Worm (Caenorhabditis elegans) whole organism, young adult: ENCODE results near the gene rpl-5.

Experiments used
- B0019.2 ChIP-seq: fragments of 200-800 bp; sonication (Bioruptor generic); conservative IDR thresholded peaks from 2 replicates; pipeline ENCODE4 v1.3.6; 2022; ENCODE audit warnings: missing genetic modification reagents, missing genetic modification characterization, missing compliant biosample characterization
- B0035.1 ChIP-seq: sonication (generic microtip); optimal IDR thresholded peaks from 2 replicates; lab custom pipeline; 2016; ENCODE audit warnings: missing genetic modification characterization, mild to moderate bottlenecking, missing compliant biosample characterization, missing genotype, missing genetic modification reagents
- F10E7.11 ChIP-seq: sonication (generic microtip); optimal IDR thresholded peaks from 2 replicates; lab custom pipeline; 2017; ENCODE audit warnings: mild to moderate bottlenecking, missing genetic modification characterization, moderate library complexity, missing compliant biosample characterization
- F22D6.2 ChIP-seq: sonication (generic microtip); optimal IDR thresholded peaks from 2 replicates; lab custom pipeline; 2016; ENCODE audit warnings: mild to moderate bottlenecking, missing genetic modification characterization, missing compliant biosample characterization
- F33H1.4 ChIP-seq: fragments of 200-800 bp; sonication (Bioruptor generic); IDR thresholded peaks from 2 replicates; pipeline ENCODE4 v1.3.6; 2022; ENCODE audit warnings: missing genetic modification reagents, missing genetic modification characterization, missing compliant biosample characterization
- F37B4.10 ChIP-seq: fragments of 200-800 bp; sonication (Bioruptor generic); IDR thresholded peaks from 2 replicates; pipeline ENCODE4 v1.3.6; 2022; ENCODE audit warnings: missing genetic modification characterization, missing compliant biosample characterization
- F52B5.7 ChIP-seq: sonication (generic microtip); optimal IDR thresholded peaks from 2 replicates; lab custom pipeline; 2016; ENCODE audit warnings: mild to moderate bottlenecking, missing genetic modification characterization, missing compliant biosample characterization
- K11D2.4 ChIP-seq: fragments of 200-800 bp; sonication (Bioruptor generic); IDR thresholded peaks from 2 replicates; pipeline ENCODE4 v1.3.6; 2022; ENCODE audit warnings: missing genetic modification reagents, missing genetic modification characterization, missing compliant biosample characterization
- K12H6.12 ChIP-seq: fragments of 200-800 bp; sonication (Bioruptor generic); optimal IDR thresholded peaks from 2 replicates; lab custom pipeline; 2018; ENCODE audit warnings: mild to moderate bottlenecking, missing genetic modification characterization, missing compliant biosample characterization
- T26A5.8 ChIP-seq: sonication (generic microtip); optimal IDR thresholded peaks from 2 replicates; lab custom pipeline; 2016; ENCODE audit warnings: missing genetic modification characterization, missing compliant biosample characterization
- Y53F4B.3 ChIP-seq: fragments of 200-800 bp; sonication (Bioruptor generic); IDR thresholded peaks from 2 replicates; pipeline ENCODE4 v1.3.6; 2022; ENCODE audit warnings: missing genetic modification reagents, missing genetic modification characterization, missing compliant biosample characterization
- Y56A3A.18 ChIP-seq: fragments of 200-800 bp; sonication (Bioruptor generic); IDR thresholded peaks from 2 replicates; pipeline ENCODE4 v1.3.6; 2022; ENCODE audit warnings: missing genetic modification reagents, missing genetic modification characterization, missing compliant biosample characterization
- akir-1 ChIP-seq: fragments of 200-800 bp; sonication (Bioruptor generic); optimal IDR thresholded peaks from 2 replicates; lab custom pipeline; 2018; ENCODE audit warnings: mild to moderate bottlenecking, missing genetic modification characterization, moderate library complexity, missing compliant biosample characterization
- aptf-2 ChIP-seq: fragments of 200-800 bp; sonication (Bioruptor generic); conservative IDR thresholded peaks from 2 replicates; pipeline ENCODE4 v1.3.6; 2022; ENCODE audit warnings: missing genetic modification reagents, missing genetic modification characterization, missing compliant biosample characterization
- aptf-3 ChIP-seq: fragments of 200-800 bp; sonication (Bioruptor generic); IDR thresholded peaks from 2 replicates; pipeline ENCODE4 v1.3.6; 2022; ENCODE audit warnings: missing genetic modification characterization, missing compliant biosample characterization
- attf-6 ChIP-seq: fragments of 200-800 bp; sonication (Bioruptor generic); IDR thresholded peaks from 2 replicates; pipeline ENCODE4 v1.3.6; 2022; ENCODE audit warnings: missing genetic modification reagents, missing genetic modification characterization, missing compliant biosample characterization
- cebp-2 ChIP-seq: fragments of 200-800 bp; sonication (Bioruptor generic); IDR thresholded peaks from 2 replicates; pipeline ENCODE4 v1.3.6; 2022; ENCODE audit warnings: missing genetic modification characterization, missing compliant biosample characterization
- ceh-27 ChIP-seq: fragments of 200-800 bp; sonication (Bioruptor generic); optimal IDR thresholded peaks from 2 replicates; lab custom pipeline; 2018; ENCODE audit warnings: mild to moderate bottlenecking, missing genetic modification characterization, moderate library complexity, missing compliant biosample characterization
- chd-7 ChIP-seq: sonication (generic microtip); optimal IDR thresholded peaks from 2 replicates; lab custom pipeline; 2016; ENCODE audit warnings: mild to moderate bottlenecking, missing genetic modification characterization, moderate library complexity, missing compliant biosample characterization
- die-1 ChIP-seq: sonication (generic microtip); optimal IDR thresholded peaks from 2 replicates; lab custom pipeline; 2016; ENCODE audit warnings: missing genotype, mild to moderate bottlenecking, missing genetic modification characterization, missing compliant biosample characterization
- efl-1 ChIP-seq: fragments of 150-350 bp; optimal IDR thresholded peaks from 2 replicates; lab custom pipeline; 2014; ENCODE audit warnings: missing biosample characterization, missing genetic modification reagents, missing genetic modification characterization
- egrh-3 ChIP-seq: fragments of 200-800 bp; sonication (Bioruptor generic); IDR thresholded peaks from 2 replicates; pipeline ENCODE4 v1.3.6; 2022; ENCODE audit warnings: missing genetic modification reagents, missing genetic modification characterization, missing compliant biosample characterization
- him-1 ChIP-seq: sonication (generic microtip); optimal IDR thresholded peaks from 2 replicates; lab custom pipeline; 2016; ENCODE audit warnings: missing genotype, missing genetic modification reagents, missing genetic modification characterization, missing compliant biosample characterization
- lag-1 ChIP-seq: fragments of 200-800 bp; sonication (Bioruptor generic); IDR thresholded peaks from 2 replicates; pipeline ENCODE4 v1.3.6; 2022; ENCODE audit warnings: missing genetic modification reagents, missing genetic modification characterization, missing compliant biosample characterization
- lin-54 ChIP-seq: fragments of 200-800 bp; sonication (Bioruptor generic); optimal IDR thresholded peaks from 2 replicates; lab custom pipeline; 2018; ENCODE audit warnings: mild to moderate bottlenecking, missing genetic modification characterization, missing compliant biosample characterization
- lsl-1 ChIP-seq: fragments of 200-800 bp; sonication (Bioruptor generic); optimal IDR thresholded peaks from 2 replicates; lab custom pipeline; 2018; ENCODE audit warnings: mild to moderate bottlenecking, missing genetic modification characterization, moderate library complexity, missing compliant biosample characterization
- lsy-27 ChIP-seq: sonication (generic microtip); optimal IDR thresholded peaks from 2 replicates; lab custom pipeline; 2017; ENCODE audit warnings: missing genetic modification characterization, mild to moderate bottlenecking, missing compliant biosample characterization, antibody characterized with exemption, missing genotype, borderline replicate concordance; ENCODE audit not compliant: insufficient read depth
- madf-3 ChIP-seq: fragments of 200-800 bp; sonication (Bioruptor generic); IDR thresholded peaks from 2 replicates; pipeline ENCODE4 v1.3.6; 2022; ENCODE audit warnings: missing genetic modification reagents, missing genetic modification characterization, missing compliant biosample characterization
- madf-8 ChIP-seq: fragments of 200-800 bp; sonication (Bioruptor generic); conservative IDR thresholded peaks from 2 replicates; pipeline ENCODE4 v1.3.6; 2022; ENCODE audit warnings: missing genetic modification reagents, missing genetic modification characterization, missing compliant biosample characterization
- mcd-1 ChIP-seq: fragments of 200-800 bp; sonication (Bioruptor generic); IDR thresholded peaks from 2 replicates; pipeline ENCODE4 v1.3.6; 2022; ENCODE audit warnings: missing genetic modification reagents, missing genetic modification characterization, missing compliant biosample characterization
- mel-28 ChIP-seq: sonication (generic microtip); optimal IDR thresholded peaks from 2 replicates; lab custom pipeline; 2016; ENCODE audit warnings: borderline replicate concordance, mild to moderate bottlenecking, missing genetic modification characterization, missing compliant biosample characterization
- nfyb-1 ChIP-seq: fragments of 200-800 bp; sonication (Bioruptor generic); IDR thresholded peaks from 2 replicates; pipeline ENCODE4 v1.3.6; 2022; ENCODE audit warnings: missing genetic modification reagents, missing genetic modification characterization, missing compliant biosample characterization
- nhr-120 ChIP-seq: fragments of 200-800 bp; sonication (Bioruptor generic); IDR thresholded peaks from 2 replicates; pipeline ENCODE4 v1.3.6; 2022; ENCODE audit warnings: missing genetic modification characterization, missing compliant biosample characterization
- nhr-179 ChIP-seq: sonication (generic microtip); optimal IDR thresholded peaks from 2 replicates; lab custom pipeline; 2016; ENCODE audit warnings: mild to moderate bottlenecking, missing genetic modification characterization, missing compliant biosample characterization
- nhr-27 ChIP-seq: fragments of 200-800 bp; sonication (Bioruptor generic); optimal IDR thresholded peaks from 2 replicates; lab custom pipeline; 2018; ENCODE audit warnings: mild to moderate bottlenecking, missing genetic modification characterization, moderate library complexity, missing compliant biosample characterization
- nhr-80 ChIP-seq: sonication (generic microtip); optimal IDR thresholded peaks from 2 replicates; lab custom pipeline; 2016; ENCODE audit warnings: missing genetic modification characterization, missing compliant biosample characterization
- pha-4 ChIP-seq: fragments of 150-350 bp; sonication (generic microtip); optimal IDR thresholded peaks from 2 replicates; lab custom pipeline; 2014; ENCODE audit warnings: missing biosample characterization, missing genetic modification reagents, missing genetic modification characterization
- rcor-1 ChIP-seq: fragments of 200-800 bp; sonication (Bioruptor generic); IDR thresholded peaks from 2 replicates; pipeline ENCODE4 v1.3.6; 2022; ENCODE audit warnings: missing genetic modification reagents, missing genetic modification characterization, missing compliant biosample characterization
- rec-8 ChIP-seq, 2 experiments: sonication (generic microtip); optimal IDR thresholded peaks; 2 replicates each; lab custom pipeline; 2016; ENCODE audit warnings: mild to moderate bottlenecking in 2 of 2, missing genetic modification characterization in 2 of 2, missing genetic modification reagents in 2 of 2, missing genotype in 2 of 2, missing biosample characterization in 1 of 2, missing compliant biosample characterization in 1 of 2, moderate library complexity in 1 of 2
- rpc-1 ChIP-seq, 2 experiments: fragments of 150-350 bp in 1 of 2; sonication (generic microtip) in 1 of 2; optimal IDR thresholded peaks; 2 replicates each; lab custom pipeline; 2014 to 2018; ENCODE audit warnings: missing biosample characterization in 1 of 2, missing genetic modification characterization in 1 of 2, missing genetic modification reagents in 1 of 2, missing genotype in 1 of 2
- sdz-38 ChIP-seq: sonication (generic microtip); optimal IDR thresholded peaks from 2 replicates; lab custom pipeline; 2016; ENCODE audit warnings: missing genotype, missing genetic modification characterization, missing compliant biosample characterization
- snpc-1.1 ChIP-seq: sonication (generic microtip); optimal IDR thresholded peaks from 2 replicates; lab custom pipeline; 2017; ENCODE audit warnings: missing genetic modification characterization, mild to moderate bottlenecking, missing compliant biosample characterization, antibody characterized with exemption, moderate library complexity, missing genotype, missing genetic modification reagents; ENCODE audit not compliant: insufficient read depth
- snpc-3.4 ChIP-seq: sonication (generic microtip); optimal IDR thresholded peaks from 2 replicates; lab custom pipeline; 2017; ENCODE audit warnings: missing genetic modification characterization, mild to moderate bottlenecking, missing compliant biosample characterization, antibody characterized with exemption, moderate library complexity, missing genotype, missing genetic modification reagents
- tbp1 ChIP-seq: fragments of 200-800 bp; sonication (Bioruptor generic); optimal IDR thresholded peaks from 2 replicates; lab custom pipeline; 2018; ENCODE audit warnings: mild to moderate bottlenecking, missing genetic modification characterization, missing compliant biosample characterization
- xnd-1 ChIP-seq: sonication (generic microtip); optimal IDR thresholded peaks from 2 replicates; lab custom pipeline; 2016; ENCODE audit warnings: missing genotype, missing genetic modification reagents, missing genetic modification characterization, missing compliant biosample characterization
- zfh-2 ChIP-seq: fragments of 200-800 bp; sonication (Bioruptor generic); conservative IDR thresholded peaks from 2 replicates; pipeline ENCODE4 v1.3.6; 2022; ENCODE audit warnings: missing genetic modification reagents, missing genetic modification characterization, missing compliant biosample characterization
- ztf-22 ChIP-seq: fragments of 200-800 bp; sonication (Bioruptor generic); optimal IDR thresholded peaks from 2 replicates; lab custom pipeline; 2018; ENCODE audit warnings: mild to moderate bottlenecking, missing genetic modification characterization, moderate library complexity, missing compliant biosample characterization
- ztf-28 ChIP-seq: fragments of 200-800 bp; sonication (Bioruptor generic); IDR thresholded peaks from 2 replicates; pipeline ENCODE4 v1.3.6; 2022; ENCODE audit warnings: missing genetic modification reagents, missing genetic modification characterization, missing compliant biosample characterization
- ztf-6 ChIP-seq: fragments of 200-800 bp; sonication (Bioruptor generic); IDR thresholded peaks from 2 replicates; pipeline ENCODE4 v1.3.6; 2022; ENCODE audit warnings: missing genetic modification reagents, missing genetic modification characterization, missing compliant biosample characterization

The rpl-5 gene

ce11 chrII:8575184-8575583 is 5.5 kb downstream of the rpl-5 start, which contains the start of gene puf-5 (continued):
- TF ChIP-seq rpc-1 (optimal IDR thresholded peaks at IDR 0.05; lab: Kevin White, UChicago): no peak
- TF ChIP-seq rpc-1 (tag; optimal IDR thresholded peaks at IDR 0.05; lab: Kevin White, UChicago): no peak
- TF ChIP-seq mel-28 (tag; lab: Kevin White, UChicago): no peak
- TF ChIP-seq rcor-1 (GFP tag; lab: Robert Waterston, UW): no peak
- peak; percentile 78 for TF ChIP-seq snpc-1.1 (tag; lab: Kevin White, UChicago)
- TF ChIP-seq efl-1: peak; percentile 95
- TF ChIP-seq lin-54 (GFP tag; lab: Kevin White, UChicago): peak; percentile 44
- no peak for TF ChIP-seq aptf-2
- peak; percentile 88 for TF ChIP-seq lsl-1
- peak; percentile 67 for TF ChIP-seq F33H1.4 (GFP tag; lab: Robert Waterston, UW)
- no peak for TF ChIP-seq Y53F4B.3 (GFP tag; lab: Robert Waterston, UW)
- TF ChIP-seq madf-3: no peak
- no peak for TF ChIP-seq cebp-2 (GFP tag; lab: Robert Waterston, UW)
- no peak for TF ChIP-seq nhr-120
- no peak for TF ChIP-seq egrh-3 (GFP tag; lab: Robert Waterston, UW)
- no peak for TF ChIP-seq chd-7 (tag; lab: Kevin White, UChicago)
- TF ChIP-seq F22D6.2: no peak
- TF ChIP-seq madf-8: peak; percentile 88
- no peak for TF ChIP-seq lsy-27
- no peak for TF ChIP-seq die-1 (tag; lab: Kevin White, UChicago)
- no peak for TF ChIP-seq ceh-27 (GFP tag; lab: Kevin White, UChicago)
- TF ChIP-seq B0019.2 (GFP tag; lab: Robert Waterston, UW): no peak
- TF ChIP-seq ztf-6: no peak
- no peak for TF ChIP-seq pha-4
- TF ChIP-seq nfyb-1: no peak
- TF ChIP-seq Y56A3A.18: no peak
- no peak for TF ChIP-seq nhr-179 (tag; lab: Kevin White, UChicago)
- TF ChIP-seq him-1 (tag; lab: Kevin White, UChicago): no peak
- TF ChIP-seq sdz-38 (tag; lab: Kevin White, UChicago): no peak
- no peak for TF ChIP-seq rec-8 (tag; optimal IDR thresholded peaks at IDR 0.05; lab: Kevin White, UChicago)
- TF ChIP-seq K11D2.4 (GFP tag; lab: Robert Waterston, UW): no peak
- no peak for TF ChIP-seq zfh-2 (GFP tag; lab: Robert Waterston, UW)
- TF ChIP-seq F52B5.7: no peak
- no peak for TF ChIP-seq F37B4.10 (GFP tag; lab: Robert Waterston, UW)
- TF ChIP-seq tbp1 (GFP tag; lab: Kevin White, UChicago): peak; percentile 15
- TF ChIP-seq lag-1 (GFP tag; lab: Robert Waterston, UW): no peak
- TF ChIP-seq nhr-27 (tag; lab: Kevin White, UChicago): no peak
- no peak for TF ChIP-seq ztf-22
- TF ChIP-seq ztf-28 (GFP tag; lab: Robert Waterston, UW): no peak
- TF ChIP-seq xnd-1 (tag; lab: Kevin White, UChicago): peak; percentile 85
- TF ChIP-seq T26A5.8 (tag; lab: Kevin White, UChicago): no peak
- TF ChIP-seq nhr-80: no peak
- TF ChIP-seq B0035.1 (tag; lab: Kevin White, UChicago): no peak
- no peak for TF ChIP-seq aptf-3
- no peak for TF ChIP-seq akir-1 (GFP tag; lab: Kevin White, UChicago)
- no peak for TF ChIP-seq mcd-1 (GFP tag; lab: Robert Waterston, UW)
- TF ChIP-seq F10E7.11: no peak
- TF ChIP-seq snpc-3.4 (tag; lab: Kevin White, UChicago): peak; percentile 78
- TF ChIP-seq attf-6 (GFP tag; lab: Robert Waterston, UW): no peak
- TF ChIP-seq K12H6.12 (tag; lab: Kevin White, UChicago): no peak
